Worm (Caenorhabditis elegans) whole organism, midembryonic: ENCODE data around the gene srw-87.

Source experiments
- cog-1 ChIP-seq: sonication (generic microtip); optimal IDR thresholded peaks from 2 replicates; lab custom pipeline; 2016; ENCODE audit warnings: missing genetic modification characterization, missing compliant biosample characterization
- flt-1 ChIP-seq: fragments of 200-800 bp; sonication (Bioruptor generic); IDR thresholded peaks from 2 replicates; pipeline ENCODE4 v1.3.6; 2022; ENCODE audit warnings: missing genetic modification characterization, missing compliant biosample characterization
- ref-1 ChIP-seq: fragments of 200-800 bp; sonication (Bioruptor generic); conservative IDR thresholded peaks from 2 replicates; pipeline ENCODE4 v1.3.6; 2022; ENCODE audit warnings: missing genetic modification reagents, missing genetic modification characterization, missing compliant biosample characterization

DNA sequence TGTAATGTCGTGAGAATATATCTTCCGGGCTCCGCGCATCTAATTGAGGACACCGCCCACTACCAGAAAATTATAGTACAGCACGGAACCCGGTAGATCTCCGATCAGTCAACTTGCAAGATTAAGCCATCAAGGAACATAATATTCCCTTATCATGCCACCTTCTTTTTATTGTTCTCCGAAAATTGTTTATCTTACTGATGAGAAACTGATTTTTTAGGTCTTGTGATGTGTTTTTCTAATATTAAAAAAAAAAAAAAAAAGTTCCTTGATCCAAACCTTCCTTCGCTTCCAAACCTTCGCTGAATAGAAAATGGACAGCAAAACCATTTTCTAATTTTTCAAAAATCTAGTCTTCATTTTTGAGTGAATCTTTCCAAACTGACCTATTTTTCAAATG, 7.6 kb upstream of the srw-87 start, which contains the start of gene F57G8.7:
- TF ChIP-seq ref-1 (no peak), flt-1 (no peak), cog-1 (tag; lab: Kevin White, UChicago) (no peak)
